Worm (Caenorhabditis elegans) whole organism, L1 larva: ENCODE measurements around the gene iglr-2.

Experiments used
- C16A3.4 ChIP-seq: fragments of 150-350 bp; optimal IDR thresholded peaks from 2 replicates; lab custom pipeline; 2014; ENCODE audit warnings: missing biosample characterization, missing genetic modification characterization
- aha-1 ChIP-seq: fragments of 150-350 bp; optimal IDR thresholded peaks from 2 replicates; lab custom pipeline; 2014; ENCODE audit warnings: missing biosample characterization, missing genetic modification characterization
- blmp-1 ChIP-seq: fragments of 150-350 bp; optimal IDR thresholded peaks from 2 replicates; lab custom pipeline; 2014; ENCODE audit warnings: missing biosample characterization, missing genetic modification characterization
- ceh-8 ChIP-seq: fragments of 200-800 bp; sonication (Bioruptor generic); optimal IDR thresholded peaks from 2 replicates; lab custom pipeline; 2018; ENCODE audit warnings: mild to moderate bottlenecking, missing genetic modification characterization, moderate library complexity, missing compliant biosample characterization
- ceh-82 ChIP-seq, 3 experiments: fragments of 150-350 bp in 1 of 3; sonication (generic microtip) in 2 of 3; optimal IDR thresholded peaks; 2 replicates each; lab custom pipeline; 2014 to 2017; ENCODE audit warnings: missing biosample characterization in 3 of 3, missing genetic modification characterization in 3 of 3
- ceh-88 ChIP-seq: fragments of 200-800 bp; sonication (Bioruptor generic); IDR thresholded peaks from 2 replicates; pipeline ENCODE4 v1.3.6; 2022; ENCODE audit warnings: missing genetic modification characterization, missing compliant biosample characterization
- dsc-1 ChIP-seq: sonication (generic microtip); optimal IDR thresholded peaks from 2 replicates; lab custom pipeline; 2016; ENCODE audit warnings: mild to moderate bottlenecking, missing genetic modification characterization, missing compliant biosample characterization
- efl-1 ChIP-seq, 4 experiments: fragments of 150-350 bp; optimal IDR thresholded peaks in 3 of 4; peaks in 1 of 4; 1 replicate in 1 of 4; 2 replicates in 3 of 4; lab custom pipeline; 2014; ENCODE audit warnings: missing biosample characterization in 2 of 4, missing genetic modification characterization in 2 of 4, missing genetic modification reagents in 2 of 4
- elt-2 ChIP-seq: sonication (generic microtip); optimal IDR thresholded peaks from 2 replicates; lab custom pipeline; 2016; ENCODE audit warnings: missing genetic modification characterization, mild to moderate bottlenecking, inconsistent platforms, missing compliant biosample characterization, missing genetic modification reagents
- elt-3 ChIP-seq, 6 experiments: fragments of 150-350 bp in 1 of 6; sonication (generic microtip); optimal IDR thresholded peaks; 2 replicates each; lab custom pipeline; 2017 to 2018; ENCODE audit warnings: missing biosample characterization in 6 of 6, missing genetic modification characterization in 6 of 6, inconsistent platforms in 1 of 6
- fkh-10 ChIP-seq: sonication (generic microtip); optimal IDR thresholded peaks from 2 replicates; lab custom pipeline; 2017; ENCODE audit warnings: missing biosample characterization, missing genetic modification reagents, missing genetic modification characterization
- grh-1 ChIP-seq: fragments of 200-800 bp; sonication (Bioruptor generic); IDR thresholded peaks from 2 replicates; pipeline ENCODE4 v1.3.6; 2022; ENCODE audit warnings: missing genetic modification reagents, missing genetic modification characterization, missing compliant biosample characterization
- hlh-17 ChIP-seq: fragments of 200-800 bp; sonication (Bioruptor generic); optimal IDR thresholded peaks from 2 replicates; lab custom pipeline; 2018; ENCODE audit warnings: missing genetic modification characterization, mild to moderate bottlenecking, missing compliant biosample characterization, moderate library complexity, borderline replicate concordance
- hpl-2 ChIP-seq: fragments of 150-350 bp; optimal IDR thresholded peaks from 2 replicates; lab custom pipeline; 2014; ENCODE audit warnings: missing biosample characterization, missing genetic modification reagents, missing genetic modification characterization
- lin-13 ChIP-seq: fragments of 150-350 bp; optimal IDR thresholded peaks from 2 replicates; lab custom pipeline; 2014; ENCODE audit warnings: missing biosample characterization, missing genetic modification reagents, missing genetic modification characterization
- lin-14 ChIP-seq: fragments of 200-800 bp; sonication (Bioruptor generic); optimal IDR thresholded peaks from 2 replicates; lab custom pipeline; 2018; ENCODE audit warnings: mild to moderate bottlenecking, missing genetic modification characterization, moderate library complexity, missing compliant biosample characterization
- lin-15B ChIP-seq: fragments of 150-350 bp; sonication (generic microtip); optimal IDR thresholded peaks from 3 replicates; lab custom pipeline; 2014; ENCODE audit warnings: missing biosample characterization, missing genetic modification characterization
- mdl-1 ChIP-seq, 2 experiments: fragments of 150-350 bp; optimal IDR thresholded peaks; 2 replicates each; lab custom pipeline; 2014 to 2017; ENCODE audit warnings: missing biosample characterization in 2 of 2, missing genetic modification characterization in 2 of 2, inconsistent platforms in 1 of 2
- mep-1 ChIP-seq: fragments of 150-350 bp; optimal IDR thresholded peaks from 2 replicates; lab custom pipeline; 2014; ENCODE audit warnings: missing biosample characterization, missing genetic modification characterization
- nhr-12 ChIP-seq: sonication (generic microtip); optimal IDR thresholded peaks from 2 replicates; lab custom pipeline; 2017; ENCODE audit warnings: missing biosample characterization, missing genetic modification characterization
- nhr-237 ChIP-seq: fragments of 150-350 bp; optimal IDR thresholded peaks from 2 replicates; lab custom pipeline; 2014; ENCODE audit warnings: missing biosample characterization, missing genetic modification characterization
- nhr-71 ChIP-seq: sonication (generic microtip); optimal IDR thresholded peaks from 2 replicates; lab custom pipeline; 2016; ENCODE audit warnings: mild to moderate bottlenecking, missing genetic modification characterization, moderate library complexity, missing compliant biosample characterization
- nhr-85 ChIP-seq: sonication (generic microtip); peaks from one replicate; lab custom pipeline; 2016; ENCODE audit warnings: missing genetic modification characterization, inconsistent platforms, missing compliant biosample characterization
- nhr-90 ChIP-seq: sonication (generic microtip); optimal IDR thresholded peaks from 2 replicates; lab custom pipeline; 2016; ENCODE audit warnings: mild to moderate bottlenecking, missing genetic modification characterization, missing compliant biosample characterization; ENCODE audit not compliant: poor library complexity
- pag-3 ChIP-seq: sonication (generic microtip); optimal IDR thresholded peaks from 2 replicates; lab custom pipeline; 2017; ENCODE audit warnings: missing genetic modification characterization, mild to moderate bottlenecking, missing compliant biosample characterization, antibody characterized with exemption, borderline replicate concordance; ENCODE audit not compliant: insufficient read depth
- pqm-1 ChIP-seq: sonication (generic microtip); optimal IDR thresholded peaks from 3 replicates; lab custom pipeline; 2017; ENCODE audit warnings: missing biosample characterization, missing genetic modification characterization
- rnt-1 ChIP-seq: sonication (generic microtip); optimal IDR thresholded peaks from 2 replicates; lab custom pipeline; 2016; ENCODE audit warnings: mild to moderate bottlenecking, missing genetic modification characterization, moderate library complexity, missing compliant biosample characterization
- snu-23 ChIP-seq: sonication (generic microtip); optimal IDR thresholded peaks from 2 replicates; lab custom pipeline; 2016; ENCODE audit warnings: missing genetic modification characterization, missing compliant biosample characterization
- sox-4 ChIP-seq: sonication (generic microtip); optimal IDR thresholded peaks from 2 replicates; lab custom pipeline; 2016; ENCODE audit warnings: missing genetic modification characterization, missing compliant biosample characterization
- tbx-2 ChIP-seq: sonication (generic microtip); optimal IDR thresholded peaks from 2 replicates; lab custom pipeline; 2016; ENCODE audit warnings: missing genetic modification characterization, missing compliant biosample characterization
- tlp-1 ChIP-seq: fragments of 150-350 bp; optimal IDR thresholded peaks from 2 replicates; lab custom pipeline; 2014; ENCODE audit warnings: missing biosample characterization, missing genetic modification characterization
- unc-86 ChIP-seq: sonication (generic microtip); optimal IDR thresholded peaks from 2 replicates; lab custom pipeline; 2016; ENCODE audit warnings: missing genetic modification characterization, missing compliant biosample characterization
- unc-98 ChIP-seq: fragments of 200-800 bp; sonication (Bioruptor generic); IDR thresholded peaks from 2 replicates; pipeline ENCODE4 v1.3.6; 2022; ENCODE audit warnings: missing genetic modification characterization, missing compliant biosample characterization
- vab-15 ChIP-seq: sonication (generic microtip); optimal IDR thresholded peaks from 2 replicates; lab custom pipeline; 2017; ENCODE audit warnings: missing genotype, mild to moderate bottlenecking, missing genetic modification characterization, missing compliant biosample characterization
- xbp-1 ChIP-seq: sonication (generic microtip); optimal IDR thresholded peaks from 2 replicates; lab custom pipeline; 2016; ENCODE audit warnings: missing genetic modification characterization, missing compliant biosample characterization
- ztf-11 ChIP-seq, 2 experiments: sonication (generic microtip); optimal IDR thresholded peaks; 2 replicates each; lab custom pipeline; 2016 to 2017; ENCODE audit warnings: missing genetic modification characterization in 2 of 2, missing biosample characterization in 1 of 2, missing compliant biosample characterization in 1 of 2

The iglr-2 gene

ce11 chrIII:8287519-8287918, 43.6 kb downstream of the iglr-2 start (continued):
- TF ChIP-seq ceh-8 (GFP tag; lab: Kevin White, UChicago) (no peak), hpl-2 (GFP tag; lab: Kevin White, UChicago) (no peak), nhr-12 (no peak), nhr-237 (tag; lab: Kevin White, UChicago) (no peak), elt-3 (tag; optimal IDR thresholded peaks at IDR 0.05; lab: Kevin White, UChicago) (no peak), ceh-82 (tag; optimal IDR thresholded peaks at IDR 0.05; lab: Kevin White, UChicago) (peak in 1 of 3 experiments; percentile 21), lin-13 (no peak), efl-1 (optimal IDR thresholded peaks at IDR 0.05; lab: Kevin White, UChicago) (peak in 1 of 2 experiments; percentile 5), efl-1 (GFP tag; optimal IDR thresholded peaks at IDR 0.05 in 1 of 2; lab: Kevin White, UChicago) (peak in 1 of 2 experiments; percentile 21)
- TF ChIP-seq, all 84 proteins: peak for 16

ce11 chrIII:8286824-8287223, 44.3 kb downstream of the iglr-2 start:
- TF ChIP-seq C16A3.4 (tag; lab: Kevin White, UChicago) = no peak
- no peak for TF ChIP-seq aha-1 (tag; lab: Kevin White, UChicago)
- TF ChIP-seq lin-14 (GFP tag; lab: Kevin White, UChicago) = no peak
- no peak for TF ChIP-seq blmp-1 (tag; lab: Kevin White, UChicago)
- TF ChIP-seq lin-15B = no peak
- TF ChIP-seq hlh-17 = no peak
- TF ChIP-seq pqm-1 (tag; lab: Kevin White, UChicago) = no peak
- no peak for TF ChIP-seq ceh-88 (GFP tag; lab: Robert Waterston, UW)
- no peak for TF ChIP-seq rnt-1 (tag; lab: Kevin White, UChicago)
- TF ChIP-seq xbp-1 = no peak
- no peak for TF ChIP-seq elt-2 (tag; lab: Kevin White, UChicago)

ce11 chrIII:8286003-8286402, 45.1 kb downstream of the iglr-2 start:
- no peak for TF ChIP-seq nhr-90 (tag; lab: Kevin White, UChicago)
- peak; percentile 19 for TF ChIP-seq lin-14 (GFP tag; lab: Kevin White, UChicago)
- TF ChIP-seq snu-23 (GFP tag; lab: Kevin White, UChicago) = no peak
- no peak for TF ChIP-seq mdl-1 (tag; optimal IDR thresholded peaks at IDR 0.05; lab: Kevin White, UChicago)
- TF ChIP-seq efl-1 (optimal IDR thresholded peaks at IDR 0.05; lab: Kevin White, UChicago) = no peak
- no peak for TF ChIP-seq efl-1 (GFP tag; optimal IDR thresholded peaks at IDR 0.05 in 1 of 2; lab: Kevin White, UChicago)
- no peak for TF ChIP-seq pqm-1 (tag; lab: Kevin White, UChicago)
- TF ChIP-seq fkh-10 (GFP tag; lab: Kevin White, UChicago) = peak; percentile 62
- TF ChIP-seq, all 84 proteins: peak for 2

ce11 chrIII:8283525-8283924, 47.6 kb downstream of the iglr-2 start:
- TF ChIP-seq mep-1 (tag; lab: Kevin White, UChicago) = no peak
- peak; percentile 54 for TF ChIP-seq nhr-85
- peak in 1 of 2 experiments; percentile 69 for TF ChIP-seq ztf-11 (tag; optimal IDR thresholded peaks at IDR 0.05; lab: Kevin White, UChicago)
- peak; percentile 3 for TF ChIP-seq unc-86 (tag; lab: Kevin White, UChicago)
- peak; percentile 47 for TF ChIP-seq tbx-2 (tag; lab: Kevin White, UChicago)
- no peak for TF ChIP-seq sox-4 (tag; lab: Kevin White, UChicago)

ce11 chrIII:8281310-8281709, 49.8 kb downstream of the iglr-2 start:
- TF ChIP-seq unc-98 (GFP tag; lab: Robert Waterston, UW) (no peak), tlp-1 (tag; lab: Kevin White, UChicago) (no peak), dsc-1 (tag; lab: Kevin White, UChicago) (no peak), grh-1 (GFP tag; lab: Robert Waterston, UW) (no peak), nhr-237 (tag; lab: Kevin White, UChicago) (no peak), ceh-8 (GFP tag; lab: Kevin White, UChicago) (no peak), tbx-2 (tag; lab: Kevin White, UChicago) (no peak), pag-3 (tag; lab: Kevin White, UChicago) (no peak), elt-2 (tag; lab: Kevin White, UChicago) (no peak), nhr-71 (tag; lab: Kevin White, UChicago) (no peak), sox-4 (tag; lab: Kevin White, UChicago) (no peak), vab-15 (no peak), rnt-1 (tag; lab: Kevin White, UChicago) (no peak)
